Worm (Caenorhabditis elegans): ENCODE results near the gene F13H8.6.

F13H8.6 gene

ce11 chrII:6320655-6321388 is 34.1 kb upstream of the F13H8.6 start, which contains the start of gene efr-3:
efr-3 (minus strand) TSS chrII:6321159.
- TF ChIP-seq dpl-1 (GFP tag; optimal IDR thresholded peaks at IDR 0.05), result peak; percentile 64
- no peak for TF ChIP-seq ceh-40 (GFP tag; IDR thresholded peaks at IDR 0.05)
- TF ChIP-seq egl-44 (GFP tag; IDR thresholded peaks at IDR 0.05), result no peak
- TF ChIP-seq madf-6 (GFP tag; IDR thresholded peaks at IDR 0.05), result no peak; the same call in 1 of the 2 replicates
- TF ChIP-seq lsl-1 (GFP tag; optimal IDR thresholded peaks at IDR 0.05), result peak; percentile 28
- TF ChIP-seq efl-1 (GFP tag; optimal IDR thresholded peaks at IDR 0.05), result peak; percentile 66
- TF ChIP-seq lin-54 (GFP tag; optimal IDR thresholded peaks at IDR 0.05), result peak; percentile 84
- TF ChIP-seq athp-1 (tag; optimal IDR thresholded peaks at IDR 0.05), result no peak
- peak in 1 of 3 experiments; percentile 52 for TF ChIP-seq lin-35 (GFP tag; optimal IDR thresholded peaks at IDR 0.05)
- TF ChIP-seq mcd-1 (GFP tag; IDR thresholded peaks at IDR 0.05), result peak; percentile 88
- TF ChIP-seq F23B12.7 (tag; optimal IDR thresholded peaks at IDR 0.05; ENCODE audit: insufficient read depth), result peak; percentile 92
- no peak for TF ChIP-seq Y79H2A.3 (GFP tag; conservative IDR thresholded peaks at IDR 0.05)

DNA sequence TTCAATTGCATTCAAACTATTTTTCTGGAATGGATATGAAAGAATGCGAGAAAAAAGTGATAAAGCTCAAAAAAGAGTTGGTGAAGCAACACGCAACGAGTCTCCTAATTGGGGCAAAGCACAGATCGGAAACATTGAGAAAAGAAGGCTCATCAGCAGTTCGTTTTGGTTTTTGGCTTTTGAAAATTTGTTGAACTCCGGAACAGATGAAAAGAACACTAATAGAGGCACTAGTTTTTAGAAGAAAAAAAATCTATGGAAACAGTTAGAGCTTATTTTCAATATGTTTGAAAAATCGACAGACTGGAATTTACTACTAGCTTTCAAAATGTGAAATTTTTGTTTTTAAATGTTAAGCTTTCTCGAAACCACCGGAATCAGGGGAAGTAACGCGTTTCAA is 25.1 kb upstream of the F13H8.6 start:
- no peak for TF ChIP-seq F52B5.7 (tag; optimal IDR thresholded peaks at IDR 0.05)
- TF ChIP-seq tlf-1 (GFP tag; optimal IDR thresholded peaks at IDR 0.05), result no peak
- TF ChIP-seq Y53G8AR.9 (GFP tag; conservative IDR thresholded peaks at IDR 0.05), result no peak
- TF ChIP-seq F57C9.4 (tag; optimal IDR thresholded peaks at IDR 0.05), result no peak
- no peak for TF ChIP-seq F39B2.1 (GFP tag; IDR thresholded peaks at IDR 0.05)
- TF ChIP-seq dox-1 (GFP tag; IDR thresholded peaks at IDR 0.05), result no peak
- no peak for TF ChIP-seq cebp-2 (GFP tag; IDR thresholded peaks at IDR 0.05)
- TF ChIP-seq nhr-120 (GFP tag; IDR thresholded peaks at IDR 0.05), result no peak
- TF ChIP-seq B0019.2 (GFP tag; conservative IDR thresholded peaks at IDR 0.05), result no peak
- no peak for TF ChIP-seq F10E7.11 (tag; optimal IDR thresholded peaks at IDR 0.05)
- TF ChIP-seq atf-7 (tag; optimal IDR thresholded peaks at IDR 0.05), result no peak
- no peak for TF ChIP-seq B0336.3 (GFP tag; IDR thresholded peaks at IDR 0.05)
- TF ChIP-seq Y79H2A.3 (GFP tag; conservative IDR thresholded peaks at IDR 0.05), result no peak
- TF ChIP-seq hmg-20 (GFP tag; IDR thresholded peaks at IDR 0.05), result no peak
- no peak for TF ChIP-seq gei-17 (GFP tag; optimal IDR thresholded peaks at IDR 0.05)
- TF ChIP-seq lsy-27 (tag; optimal IDR thresholded peaks at IDR 0.05; ENCODE audit: borderline replicate concordance, insufficient read depth), result no peak
- TF ChIP-seq snpc-1.3 (tag; optimal IDR thresholded peaks at IDR 0.05; ENCODE audit: insufficient read depth), result no peak
- TF ChIP-seq nfyb-1 (GFP tag; IDR thresholded peaks at IDR 0.05), result no peak
- no peak for TF ChIP-seq unc-62 (GFP tag; optimal IDR thresholded peaks at IDR 0.05)
- TF ChIP-seq rec-8 (tag; optimal IDR thresholded peaks at IDR 0.05), result no peak

- TF ChIP-seq attf-3 (GFP tag; conservative IDR thresholded peaks at IDR 0.05) (no peak), somi-1 (GFP tag; optimal IDR thresholded peaks at IDR 0.05) (no peak), efl-1 (GFP tag; optimal IDR thresholded peaks at IDR 0.05) (no peak), ceh-40 (GFP tag; IDR thresholded peaks at IDR 0.05) (no peak), ceh-100 (GFP tag; IDR thresholded peaks at IDR 0.05) (no peak), let-526 (GFP tag; IDR thresholded peaks at IDR 0.05) (no peak)
Measured at ce11 chrII:6311459-6311858, 24.7 kb upstream of the F13H8.6 start.
